Worm (Caenorhabditis elegans) whole organism, midembryonic: ENCODE results near the gene cpl-1.
A peak's percentile ranks its signal among the peaks of the same experiment; 100 is the strongest.

Experiments used
- T22C8.4 ChIP-seq: fragments of 200-800 bp; sonication (Bioruptor generic); IDR thresholded peaks from 2 replicates; pipeline ENCODE4 v1.3.6; 2022; ENCODE audit warnings: missing genetic modification characterization, missing compliant biosample characterization
- cog-1 ChIP-seq: sonication (generic microtip); optimal IDR thresholded peaks from 2 replicates; lab custom pipeline; 2016; ENCODE audit warnings: missing genetic modification characterization, missing compliant biosample characterization
- flt-1 ChIP-seq: fragments of 200-800 bp; sonication (Bioruptor generic); IDR thresholded peaks from 2 replicates; pipeline ENCODE4 v1.3.6; 2022; ENCODE audit warnings: missing genetic modification characterization, missing compliant biosample characterization
- klf-2 ChIP-seq: fragments of 200-800 bp; sonication (Bioruptor generic); conservative IDR thresholded peaks from 2 replicates; pipeline ENCODE4 v1.3.6; 2022; ENCODE audit warnings: missing genetic modification reagents, missing genetic modification characterization, missing compliant biosample characterization
- med-1 ChIP-seq: sonication (generic microtip); optimal IDR thresholded peaks from 2 replicates; lab custom pipeline; 2017; ENCODE audit warnings: missing genetic modification characterization, mild to moderate bottlenecking, missing compliant biosample characterization, antibody characterized with exemption, missing genetic modification reagents; ENCODE audit not compliant: insufficient read depth
- ref-1 ChIP-seq: fragments of 200-800 bp; sonication (Bioruptor generic); conservative IDR thresholded peaks from 2 replicates; pipeline ENCODE4 v1.3.6; 2022; ENCODE audit warnings: missing genetic modification reagents, missing genetic modification characterization, missing compliant biosample characterization
- tab-1 ChIP-seq: fragments of 200-800 bp; sonication (Bioruptor generic); IDR thresholded peaks from 2 replicates; pipeline ENCODE4 v1.3.6; 2022; ENCODE audit warnings: missing genetic modification characterization, missing compliant biosample characterization
- ztf-23 ChIP-seq: fragments of 200-800 bp; sonication (Bioruptor generic); IDR thresholded peaks from 2 replicates; pipeline ENCODE4 v1.3.6; 2022; ENCODE audit warnings: missing genetic modification reagents, missing genetic modification characterization, missing compliant biosample characterization
- ztf-29 ChIP-seq: fragments of 200-800 bp; sonication (Bioruptor generic); IDR thresholded peaks from 2 replicates; pipeline ENCODE4 v1.3.6; 2022; ENCODE audit warnings: missing genetic modification reagents, missing genetic modification characterization, missing compliant biosample characterization

cpl-1 gene

DNA sequence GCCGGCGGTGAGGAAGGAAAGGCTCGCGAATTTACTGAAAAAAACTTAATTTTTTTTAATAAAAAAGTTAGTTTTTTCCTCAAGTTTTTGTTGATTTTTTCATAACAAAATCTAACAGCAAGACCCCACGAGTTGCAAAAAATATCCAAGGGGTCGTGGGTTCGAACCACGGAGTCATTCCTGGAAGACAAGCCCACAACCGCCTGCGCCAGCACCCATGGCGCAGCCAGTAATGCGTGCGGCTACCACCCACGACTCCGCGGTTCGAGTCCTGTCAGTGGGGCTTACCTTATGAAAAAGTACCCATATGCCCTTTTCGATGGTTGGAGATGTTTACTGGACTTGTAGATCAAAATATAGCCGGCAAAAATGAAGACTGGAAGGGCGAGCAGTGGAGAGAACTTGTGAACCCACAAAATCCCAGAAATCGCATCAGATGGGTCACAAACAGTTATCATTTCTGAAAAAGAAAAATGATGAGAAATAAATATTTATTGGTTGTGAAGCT, 27.7 kb upstream of the cpl-1 start, which contains the start of gene Y70C5A.2:
Y70C5A.2 (minus strand) TSS at position 458 of the 508 bp plus-strand sequence.
- TF ChIP-seq ref-1, result no peak
- TF ChIP-seq ztf-29 (GFP tag; lab: Robert Waterston, UW), result no peak
- TF ChIP-seq ztf-23 (GFP tag; lab: Robert Waterston, UW), result no peak
- no peak for TF ChIP-seq T22C8.4 (GFP tag; lab: Robert Waterston, UW)
- no peak for TF ChIP-seq med-1 (GFP tag; lab: Kevin White, UChicago)
- TF ChIP-seq flt-1 (GFP tag; lab: Robert Waterston, UW), result no peak

DNA sequence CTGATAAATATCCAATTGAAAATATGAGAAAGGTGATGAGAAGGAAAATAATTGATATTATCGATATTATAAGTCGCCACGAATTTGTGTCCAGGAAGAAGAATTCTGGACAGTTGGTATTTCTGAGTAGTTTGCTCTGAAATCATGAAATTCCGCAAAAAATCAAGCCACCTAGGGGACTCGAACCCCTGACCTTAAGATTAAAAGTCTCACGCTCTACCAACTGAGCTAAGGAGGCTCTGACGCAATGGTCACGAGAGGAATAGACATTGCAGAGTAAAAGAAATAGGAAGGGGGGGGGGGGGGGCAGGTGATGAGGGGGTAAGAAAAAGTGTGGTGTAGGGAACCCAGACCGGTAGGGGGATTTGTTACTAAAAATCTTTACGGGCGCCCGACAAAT, 26.7 kb upstream of the cpl-1 start:
- TF ChIP-seq med-1 (GFP tag; lab: Kevin White, UChicago) (no peak), ref-1 (peak; percentile 52; the same call in 1 of the 2 replicates), flt-1 (GFP tag; lab: Robert Waterston, UW) (peak; percentile 84), ztf-29 (GFP tag; lab: Robert Waterston, UW) (no peak), tab-1 (peak; percentile 71; the same call in 1 of the 2 replicates)

- TF ChIP-seq tab-1 (no peak), ztf-29 (GFP tag; lab: Robert Waterston, UW) (no peak), ztf-23 (GFP tag; lab: Robert Waterston, UW) (no peak), ref-1 (no peak), flt-1 (GFP tag; lab: Robert Waterston, UW) (no peak), med-1 (GFP tag; lab: Kevin White, UChicago) (no peak), klf-2 (GFP tag; lab: Robert Waterston, UW) (no peak), cog-1 (no peak), T22C8.4 (GFP tag; lab: Robert Waterston, UW) (no peak)
These were observed 25.7 kb upstream of the cpl-1 start, which contains the start of gene Y70C5A.3 for ce11 chrV:16620874-16621273. Gene Y70C5A.3, minus strand, starts transcription at chrV:16620923.

DNA sequence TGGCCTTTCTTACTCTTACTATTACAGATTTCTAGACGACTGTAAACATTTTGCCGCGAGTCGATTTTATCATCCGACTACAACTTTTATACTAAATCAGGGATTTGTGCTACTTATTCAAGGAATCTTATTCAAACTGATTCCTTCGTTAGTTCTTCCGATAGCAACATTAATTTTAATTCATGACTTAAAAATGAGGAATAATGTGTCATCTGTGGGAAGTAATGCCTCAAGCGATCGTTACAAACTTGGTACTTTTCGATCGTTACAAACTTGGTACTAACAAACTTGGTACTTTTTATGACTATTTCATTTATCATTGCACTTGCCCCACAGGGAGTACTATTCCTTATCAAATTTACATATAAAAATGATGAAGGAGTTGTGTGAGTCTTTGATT, 22.3 kb upstream of the cpl-1 start, which contains the start of gene Y70C5A.4:
Y70C5A.4 (plus strand) TSS at position 301 of the 400 bp plus-strand sequence.
- TF ChIP-seq ztf-23 (GFP tag; lab: Robert Waterston, UW), result no peak
- TF ChIP-seq ztf-29 (GFP tag; lab: Robert Waterston, UW), result no peak
- TF ChIP-seq klf-2 (GFP tag; lab: Robert Waterston, UW), result no peak
- no peak for TF ChIP-seq cog-1
- no peak for TF ChIP-seq ref-1
- TF ChIP-seq med-1 (GFP tag; lab: Kevin White, UChicago), result no peak
- no peak for TF ChIP-seq flt-1 (GFP tag; lab: Robert Waterston, UW)
- TF ChIP-seq T22C8.4 (GFP tag; lab: Robert Waterston, UW), result no peak
- no peak for TF ChIP-seq tab-1

DNA sequence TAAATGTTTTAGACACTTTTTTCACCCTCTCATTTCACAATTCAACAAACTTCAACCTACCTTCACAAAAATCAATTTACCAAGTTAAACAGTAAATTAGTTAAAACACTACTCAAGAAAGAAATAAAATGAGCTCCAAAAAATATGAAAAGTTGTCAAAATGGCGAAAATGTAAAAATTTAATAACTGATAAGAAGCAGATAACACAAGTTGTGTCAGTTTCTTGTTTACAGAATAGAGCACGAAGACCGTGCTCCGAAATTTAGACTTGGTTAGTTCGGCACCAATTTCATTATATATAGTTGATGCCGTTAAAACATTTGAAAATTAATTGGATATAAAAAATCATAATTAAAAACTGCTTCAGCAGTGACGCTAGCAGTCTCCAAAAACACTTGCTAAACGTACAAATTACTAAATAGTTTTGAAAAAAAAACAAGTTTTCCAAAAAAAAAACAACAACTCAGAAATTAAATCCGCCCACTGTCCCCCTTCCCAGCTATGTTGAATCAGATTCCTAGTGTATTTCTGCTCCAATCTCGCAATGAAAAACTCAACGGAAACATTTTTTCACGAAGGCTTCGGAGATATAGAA, 15.7 kb upstream of the cpl-1 start, which contains the start of gene srw-54:
srw-54 (plus strand) TSS at position 545 of the 595 bp plus-strand sequence.
- TF ChIP-seq T22C8.4 (GFP tag; lab: Robert Waterston, UW) (no peak), ref-1 (no peak), cog-1 (no peak), flt-1 (GFP tag; lab: Robert Waterston, UW) (no peak)

DNA sequence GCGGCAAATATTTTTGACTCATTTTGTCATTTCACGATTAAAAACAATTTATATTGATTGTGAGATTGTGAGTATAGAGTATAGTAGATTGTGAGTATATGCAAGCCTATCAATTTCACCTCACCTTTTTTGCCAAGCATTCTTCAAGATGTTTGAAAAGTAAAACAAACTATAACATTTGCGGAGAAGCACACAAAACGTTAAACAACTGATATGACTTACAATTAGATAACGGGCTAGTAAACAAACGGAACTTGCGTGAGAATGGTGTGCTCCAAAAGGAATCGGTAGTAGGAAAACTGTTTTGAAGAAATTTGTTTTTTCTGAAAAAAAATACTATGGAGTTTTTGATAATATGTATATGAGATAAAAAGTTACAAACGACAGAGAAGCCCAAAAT, 14.9 kb upstream of the cpl-1 start:
- TF ChIP-seq ztf-23 (GFP tag; lab: Robert Waterston, UW), result no peak
- TF ChIP-seq cog-1, result no peak
- TF ChIP-seq ref-1, result no peak
- TF ChIP-seq tab-1, result no peak
- TF ChIP-seq klf-2 (GFP tag; lab: Robert Waterston, UW), result no peak
- TF ChIP-seq med-1 (GFP tag; lab: Kevin White, UChicago), result no peak
- no peak for TF ChIP-seq ztf-29 (GFP tag; lab: Robert Waterston, UW)
- no peak for TF ChIP-seq flt-1 (GFP tag; lab: Robert Waterston, UW)
- no peak for TF ChIP-seq T22C8.4 (GFP tag; lab: Robert Waterston, UW)

ce11 chrV:16608478-16608877, 13.3 kb upstream of the cpl-1 start:
- TF ChIP-seq tab-1 (no peak), flt-1 (GFP tag; lab: Robert Waterston, UW) (no peak), cog-1 (no peak), klf-2 (GFP tag; lab: Robert Waterston, UW) (no peak), ztf-29 (GFP tag; lab: Robert Waterston, UW) (no peak), med-1 (GFP tag; lab: Kevin White, UChicago) (no peak), T22C8.4 (GFP tag; lab: Robert Waterston, UW) (no peak), ref-1 (no peak), ztf-23 (GFP tag; lab: Robert Waterston, UW) (no peak)

DNA sequence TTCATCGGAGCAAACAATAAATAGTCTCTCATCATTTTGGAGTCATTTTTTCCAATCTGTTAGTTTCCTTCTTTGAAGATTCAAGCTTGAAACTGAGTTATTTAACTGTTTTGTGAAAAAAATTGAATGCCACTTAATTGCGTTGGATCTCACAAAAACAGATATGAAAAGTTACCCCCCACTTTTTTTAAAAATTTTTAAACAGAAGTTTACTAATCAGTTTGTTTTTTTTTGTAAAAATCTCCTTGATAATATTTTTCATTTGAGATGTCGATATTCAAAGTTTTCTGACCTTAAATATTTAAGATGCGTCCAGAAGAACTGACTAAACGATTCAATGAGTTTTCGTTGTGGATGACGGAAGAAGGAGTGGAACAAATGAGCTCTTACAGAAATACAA, 11.2 kb upstream of the cpl-1 start, which contains the start of gene Y32B12C.1:
Y32B12C.1 (plus strand) TSS at position 301 of the 400 bp plus-strand sequence.
- TF ChIP-seq cog-1 (no peak), tab-1 (no peak), ref-1 (no peak), flt-1 (GFP tag; lab: Robert Waterston, UW) (no peak), klf-2 (GFP tag; lab: Robert Waterston, UW) (no peak), T22C8.4 (GFP tag; lab: Robert Waterston, UW) (no peak), med-1 (GFP tag; lab: Kevin White, UChicago) (no peak), ztf-23 (GFP tag; lab: Robert Waterston, UW) (no peak), ztf-29 (GFP tag; lab: Robert Waterston, UW) (no peak)

DNA sequence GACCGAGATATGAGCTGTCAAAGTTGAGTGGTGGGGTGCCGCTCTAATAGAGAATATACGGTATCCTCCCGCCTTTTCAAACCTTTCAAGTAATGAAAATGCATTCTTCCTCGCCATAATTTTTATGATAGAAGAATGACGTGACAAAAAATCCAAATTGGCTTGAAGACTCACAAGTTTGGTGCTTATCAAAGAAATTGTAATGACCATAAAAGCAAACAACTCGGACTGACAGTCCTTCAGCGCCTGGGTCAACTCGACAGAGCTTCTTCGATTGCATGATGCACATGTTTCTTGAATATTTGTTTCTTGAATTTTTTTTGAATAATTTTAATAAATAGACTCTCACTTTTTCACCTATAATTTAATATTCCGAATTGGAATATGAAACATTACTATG, 10.3 kb upstream of the cpl-1 start:
- TF ChIP-seq T22C8.4 (GFP tag; lab: Robert Waterston, UW), result no peak
- TF ChIP-seq ztf-23 (GFP tag; lab: Robert Waterston, UW), result no peak
- no peak for TF ChIP-seq flt-1 (GFP tag; lab: Robert Waterston, UW)
- no peak for TF ChIP-seq tab-1
- TF ChIP-seq ref-1, result no peak
- no peak for TF ChIP-seq klf-2 (GFP tag; lab: Robert Waterston, UW)
- TF ChIP-seq cog-1, result no peak
- TF ChIP-seq ztf-29 (GFP tag; lab: Robert Waterston, UW), result no peak
- TF ChIP-seq med-1 (GFP tag; lab: Kevin White, UChicago), result no peak
